Worm (Caenorhabditis elegans) whole organism, L2 larva: ENCODE results near the gene dis-3.

Source experiments
- C34F6.9 ChIP-seq: fragments of 150-350 bp; optimal IDR thresholded peaks from 2 replicates; lab custom pipeline; 2014; ENCODE audit warnings: missing biosample characterization, missing genetic modification characterization
- F13H6.1 ChIP-seq: sonication (generic microtip); optimal IDR thresholded peaks from 2 replicates; lab custom pipeline; 2016; ENCODE audit warnings: missing genetic modification characterization, missing compliant biosample characterization
- R02D3.7 ChIP-seq: fragments of 150-350 bp; optimal IDR thresholded peaks from 2 replicates; lab custom pipeline; 2014; ENCODE audit warnings: missing biosample characterization, missing genetic modification characterization
- Y55F3AM.14 ChIP-seq: fragments of 200-800 bp; sonication (Bioruptor generic); optimal IDR thresholded peaks from 2 replicates; lab custom pipeline; 2018; ENCODE audit warnings: mild to moderate bottlenecking, missing genetic modification characterization, missing compliant biosample characterization
- ZK546.5 ChIP-seq: sonication (generic microtip); optimal IDR thresholded peaks from 2 replicates; lab custom pipeline; 2017; ENCODE audit warnings: missing biosample characterization, missing genetic modification characterization
- alr-1 ChIP-seq: fragments of 150-350 bp; optimal IDR thresholded peaks from 2 replicates; lab custom pipeline; 2014; ENCODE audit warnings: missing biosample characterization, missing genetic modification characterization
- ama-1 ChIP-seq: fragments of 150-350 bp; optimal IDR thresholded peaks from 2 replicates; lab custom pipeline; 2018; ENCODE audit warnings: inconsistent platforms
- blmp-1 ChIP-seq: sonication (generic microtip); optimal IDR thresholded peaks from 2 replicates; lab custom pipeline; 2017; ENCODE audit warnings: missing genetic modification characterization, mild to moderate bottlenecking, missing compliant biosample characterization, antibody characterized with exemption, moderate library complexity; ENCODE audit not compliant: insufficient read depth
- ceh-82 ChIP-seq: fragments of 150-350 bp; optimal IDR thresholded peaks from 2 replicates; lab custom pipeline; 2014; ENCODE audit warnings: missing biosample characterization, missing genetic modification characterization
- crh-2 ChIP-seq: sonication (generic microtip); optimal IDR thresholded peaks from 2 replicates; lab custom pipeline; 2017; ENCODE audit warnings: missing biosample characterization, missing genetic modification characterization
- dmd-4 ChIP-seq: sonication (generic microtip); optimal IDR thresholded peaks from 2 replicates; lab custom pipeline; 2017; ENCODE audit warnings: missing biosample characterization, missing genetic modification characterization
- egl-27 ChIP-seq: sonication (generic microtip); optimal IDR thresholded peaks from 3 replicates; lab custom pipeline; 2017; ENCODE audit warnings: missing biosample characterization, missing genetic modification reagents, missing genetic modification characterization
- elt-1 ChIP-seq: fragments of 150-350 bp; optimal IDR thresholded peaks from 2 replicates; lab custom pipeline; 2014; ENCODE audit warnings: missing biosample characterization, missing genetic modification characterization
- elt-3 ChIP-seq: sonication (generic microtip); optimal IDR thresholded peaks from 2 replicates; lab custom pipeline; 2017; ENCODE audit warnings: missing biosample characterization, missing genetic modification characterization
- gmeb-1 ChIP-seq: fragments of 150-350 bp; optimal IDR thresholded peaks from 2 replicates; lab custom pipeline; 2014; ENCODE audit warnings: missing biosample characterization, missing genetic modification characterization
- lin-11 ChIP-seq: fragments of 150-350 bp; sonication (generic microtip); optimal IDR thresholded peaks from 2 replicates; lab custom pipeline; 2014; ENCODE audit warnings: missing biosample characterization, missing genetic modification characterization, inconsistent platforms, mixed read lengths
- lin-13 ChIP-seq: fragments of 150-350 bp; optimal IDR thresholded peaks from 2 replicates; lab custom pipeline; 2014; ENCODE audit warnings: missing biosample characterization, missing genetic modification reagents, missing genetic modification characterization
- lin-39 ChIP-seq: fragments of 150-350 bp; optimal IDR thresholded peaks from 2 replicates; lab custom pipeline; 2014; ENCODE audit warnings: missing biosample characterization, missing genetic modification reagents, missing genetic modification characterization
- lsy-2 ChIP-seq, 2 experiments: fragments of 150-350 bp in 1 of 2; sonication (generic microtip) in 1 of 2; optimal IDR thresholded peaks; 2 replicates each; lab custom pipeline; 2014 to 2017; ENCODE audit warnings: missing biosample characterization in 2 of 2, missing genetic modification characterization in 2 of 2
- mab-5 ChIP-seq: fragments of 150-350 bp; optimal IDR thresholded peaks from 2 replicates; lab custom pipeline; 2014; ENCODE audit warnings: missing biosample characterization, missing genetic modification characterization
- mbf-1 ChIP-seq: sonication (generic microtip); optimal IDR thresholded peaks from 2 replicates; lab custom pipeline; 2017; ENCODE audit warnings: missing biosample characterization, missing genetic modification characterization
- mdl-1 ChIP-seq, 2 experiments: fragments of 150-350 bp in 1 of 2; sonication (generic microtip) in 1 of 2; optimal IDR thresholded peaks; 2 replicates each; lab custom pipeline; 2017; ENCODE audit warnings: missing biosample characterization in 2 of 2, missing genetic modification characterization in 2 of 2
- nhr-10 ChIP-seq: sonication (generic microtip); optimal IDR thresholded peaks from 2 replicates; lab custom pipeline; 2017; ENCODE audit warnings: missing biosample characterization, missing genetic modification characterization
- nhr-11 ChIP-seq: fragments of 150-350 bp; optimal IDR thresholded peaks from 2 replicates; lab custom pipeline; 2014; ENCODE audit warnings: missing biosample characterization, missing genetic modification characterization
- nhr-12 ChIP-seq: fragments of 150-350 bp; optimal IDR thresholded peaks from 2 replicates; lab custom pipeline; 2014; ENCODE audit warnings: missing biosample characterization, missing genetic modification characterization
- nhr-129 ChIP-seq: fragments of 150-350 bp; optimal IDR thresholded peaks from 2 replicates; lab custom pipeline; 2014; ENCODE audit warnings: missing biosample characterization, missing genetic modification characterization
- nhr-21 ChIP-seq: fragments of 150-350 bp; optimal IDR thresholded peaks from 2 replicates; lab custom pipeline; 2014; ENCODE audit warnings: missing biosample characterization, missing genetic modification characterization
- nhr-23 ChIP-seq: fragments of 150-350 bp; optimal IDR thresholded peaks from 2 replicates; lab custom pipeline; 2014; ENCODE audit warnings: missing biosample characterization, missing genetic modification reagents, missing genetic modification characterization
- nhr-6 ChIP-seq: fragments of 150-350 bp; optimal IDR thresholded peaks from 2 replicates; lab custom pipeline; 2014; ENCODE audit warnings: missing biosample characterization, missing genetic modification characterization
- nhr-77 ChIP-seq: fragments of 150-350 bp; optimal IDR thresholded peaks from 2 replicates; lab custom pipeline; 2014; ENCODE audit warnings: missing biosample characterization, missing genetic modification characterization
- sem-4 ChIP-seq: fragments of 150-350 bp; optimal IDR thresholded peaks from 2 replicates; lab custom pipeline; 2014; ENCODE audit warnings: missing biosample characterization, missing genetic modification reagents, missing genetic modification characterization
- skn-1 ChIP-seq: sonication (generic microtip); optimal IDR thresholded peaks from 2 replicates; lab custom pipeline; 2017; ENCODE audit warnings: missing biosample characterization, missing genetic modification characterization
- sma-3 ChIP-seq: sonication (generic microtip); optimal IDR thresholded peaks from 2 replicates; lab custom pipeline; 2016; ENCODE audit warnings: missing genetic modification reagents, missing genetic modification characterization, missing compliant biosample characterization
- snpc-4 ChIP-seq: fragments of 150-350 bp; optimal IDR thresholded peaks from 2 replicates; lab custom pipeline; 2014; ENCODE audit warnings: missing biosample characterization, missing genetic modification characterization
- unc-39 ChIP-seq: fragments of 150-350 bp; optimal IDR thresholded peaks from 2 replicates; lab custom pipeline; 2014; ENCODE audit warnings: missing biosample characterization, missing genetic modification characterization
- unc-55 ChIP-seq: fragments of 150-350 bp; sonication (generic microtip); optimal IDR thresholded peaks from 3 replicates; lab custom pipeline; 2014; ENCODE audit warnings: missing biosample characterization, missing genetic modification reagents, missing genetic modification characterization
- unc-62 ChIP-seq: fragments of 150-350 bp; optimal IDR thresholded peaks from 2 replicates; lab custom pipeline; 2014; ENCODE audit warnings: missing biosample characterization, missing genetic modification reagents, missing genetic modification characterization
- ztf-1 ChIP-seq: fragments of 200-800 bp; sonication (Bioruptor generic); conservative IDR thresholded peaks from 2 replicates; pipeline ENCODE4 v1.3.6; 2022; ENCODE audit warnings: missing genetic modification characterization, missing compliant biosample characterization
- ztf-11 ChIP-seq: sonication (generic microtip); optimal IDR thresholded peaks from 2 replicates; lab custom pipeline; 2017; ENCODE audit warnings: missing biosample characterization, missing genetic modification characterization
- ztf-4 ChIP-seq: fragments of 150-350 bp; optimal IDR thresholded peaks from 2 replicates; lab custom pipeline; 2014; ENCODE audit warnings: missing biosample characterization, missing genetic modification characterization

Gene dis-3

ce11 chrIV:10090358-10090757 is 6.6 kb upstream of the dis-3 start, which contains the start of gene ttbk-5:
ttbk-5 (plus strand) TSS chrIV:10090658.
- no peak for TF ChIP-seq crh-2
- TF ChIP-seq nhr-11 (tag; lab: Kevin White, UChicago) = no peak
- no peak for TF ChIP-seq ama-1 (lab: Kevin White, UChicago)
- TF ChIP-seq ZK546.5 (tag; lab: Kevin White, UChicago) = no peak
- no peak for TF ChIP-seq ceh-82 (tag; lab: Kevin White, UChicago)
- TF ChIP-seq elt-1 = no peak
- TF ChIP-seq blmp-1 (tag; lab: Kevin White, UChicago) = no peak
- TF ChIP-seq C34F6.9 (tag; lab: Kevin White, UChicago) = no peak
- no peak for TF ChIP-seq ztf-1 (GFP tag; lab: Robert Waterston, UW)

DNA sequence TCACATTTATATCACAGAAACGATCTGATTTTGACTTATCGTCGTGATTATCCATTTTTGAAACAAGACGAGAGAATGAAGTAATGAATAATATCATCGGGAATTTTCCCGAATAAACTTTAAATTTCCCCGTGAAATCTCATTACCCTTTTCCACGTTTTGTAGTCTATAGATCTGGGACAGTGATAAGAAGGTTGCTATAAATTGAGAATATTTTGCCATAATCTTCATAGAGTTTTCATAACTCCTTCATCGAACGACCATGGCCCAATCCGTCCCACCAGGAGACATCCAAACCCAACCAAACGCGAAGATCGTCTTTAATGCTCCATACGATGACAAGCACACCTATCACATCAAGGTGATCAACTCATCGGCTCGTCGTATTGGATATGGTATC is 1.8 kb upstream of the dis-3 start, which contains the start of the genes C04G2.5 and msp-36:
TSS of gene C04G2.5 (minus strand) at position 101 of the 400 bp plus-strand sequence.
TSS of gene msp-36 (plus strand) at position 263 of the 400 bp plus-strand sequence.
- TF ChIP-seq nhr-10 (tag; lab: Kevin White, UChicago) (no peak), mbf-1 (no peak), nhr-6 (tag; lab: Kevin White, UChicago) (no peak), unc-62 (no peak), elt-3 (tag; lab: Kevin White, UChicago) (no peak), nhr-129 (tag; lab: Kevin White, UChicago) (no peak), mab-5 (tag; lab: Kevin White, UChicago) (no peak), sma-3 (GFP tag; lab: Kevin White, UChicago) (no peak), elt-1 (no peak), F13H6.1 (no peak)

DNA sequence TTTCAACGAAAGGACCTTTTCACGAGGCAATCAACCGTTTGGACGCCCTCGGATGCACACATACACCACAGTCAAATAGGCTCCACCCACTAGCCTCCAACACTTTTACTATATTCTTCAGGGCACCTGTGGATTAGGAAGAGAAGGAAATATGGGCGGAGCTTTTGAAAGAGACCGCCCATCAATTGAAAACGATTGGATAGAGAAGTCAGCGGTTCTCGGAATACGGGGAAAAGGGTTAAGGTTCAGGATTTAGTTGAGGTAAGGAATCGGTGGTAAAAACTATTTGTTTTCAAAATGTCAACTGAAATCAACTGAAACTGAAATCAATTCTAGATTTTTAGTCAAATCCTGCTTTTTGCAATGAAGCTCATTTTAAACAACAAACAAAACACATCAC is 13.4 kb downstream of the dis-3 start, which contains the start of gene egl-38:
TSS of gene egl-38 (minus strand) at position 101 of the 400 bp plus-strand sequence.
- TF ChIP-seq ztf-11 (tag; lab: Kevin White, UChicago) (no peak), nhr-6 (tag; lab: Kevin White, UChicago) (no peak), ama-1 (lab: Kevin White, UChicago) (no peak), ztf-4 (tag; lab: Kevin White, UChicago) (no peak)

DNA sequence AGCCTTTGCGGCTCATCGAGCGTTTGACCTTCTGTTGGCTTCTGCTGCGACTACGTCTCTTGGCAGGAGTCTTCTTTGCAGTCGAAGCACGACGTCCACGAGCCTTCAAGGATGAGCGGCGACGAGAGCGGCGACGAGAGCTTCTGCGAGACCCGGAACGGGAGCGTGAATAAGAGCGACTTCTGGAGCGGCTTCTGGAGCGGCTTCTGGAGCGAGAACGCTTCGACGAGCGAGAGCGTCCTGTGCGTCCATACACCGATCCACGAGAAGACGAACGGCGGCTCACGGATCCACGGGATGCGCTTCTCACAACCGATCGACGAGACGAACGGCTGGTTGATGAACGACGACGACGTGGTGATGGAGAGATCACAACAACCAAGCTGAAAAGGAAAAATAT is 13.9 kb downstream of the dis-3 start:
- TF ChIP-seq ZK546.5 (tag; lab: Kevin White, UChicago) (no peak), unc-39 (no peak), lin-11 (no peak), C34F6.9 (tag; lab: Kevin White, UChicago) (no peak), snpc-4 (tag; lab: Kevin White, UChicago) (no peak), elt-3 (tag; lab: Kevin White, UChicago) (no peak), unc-55 (GFP tag; lab: Kevin White, UChicago) (no peak), nhr-21 (no peak), nhr-10 (tag; lab: Kevin White, UChicago) (no peak), sem-4 (tag; lab: Kevin White, UChicago) (no peak), alr-1 (tag; lab: Kevin White, UChicago) (no peak), blmp-1 (tag; lab: Kevin White, UChicago) (no peak), lin-13 (GFP tag; lab: Kevin White, UChicago) (no peak)

ce11 chrIV:10111441-10111840 is 14.4 kb downstream of the dis-3 start, which contains the start of gene spch-1:
spch-1 (minus strand) TSS chrIV:10111541.
- TF ChIP-seq lin-39 (tag; lab: Kevin White, UChicago) (no peak), unc-62 (no peak), alr-1 (tag; lab: Kevin White, UChicago) (no peak), mab-5 (tag; lab: Kevin White, UChicago) (no peak), nhr-12 (tag; lab: Kevin White, UChicago) (no peak), egl-27 (no peak), nhr-23 (tag; lab: Kevin White, UChicago) (no peak), F13H6.1 (no peak), lsy-2 (tag; optimal IDR thresholded peaks at IDR 0.05; lab: Kevin White, UChicago) (no peak), skn-1 (no peak), nhr-77 (tag; lab: Kevin White, UChicago) (no peak), nhr-129 (tag; lab: Kevin White, UChicago) (no peak), dmd-4 (no peak), sma-3 (GFP tag; lab: Kevin White, UChicago) (no peak), Y55F3AM.14 (no peak), lin-11 (no peak), mdl-1 (tag; optimal IDR thresholded peaks at IDR 0.05; lab: Kevin White, UChicago) (no peak), R02D3.7 (tag; lab: Kevin White, UChicago) (no peak), gmeb-1 (tag; lab: Kevin White, UChicago) (no peak)
